Worm (Caenorhabditis elegans): ENCODE results near the gene odr-1.

odr-1 gene

ce11 chrX:13556066-13556465 is 5.3 kb upstream of the odr-1 start, which contains the start of gene glb-20:
glb-20 (minus strand) TSS chrX:13556166.
- TF ChIP-seq ceh-45 (GFP tag; IDR thresholded peaks at IDR 0.05): no peak
- no peak for TF ChIP-seq ref-2 (tag; optimal IDR thresholded peaks at IDR 0.05)
- TF ChIP-seq hlh-30 (tag; optimal IDR thresholded peaks at IDR 0.05; ENCODE audit: insufficient read depth): no peak
- TF ChIP-seq T23F11.4 (GFP tag; optimal IDR thresholded peaks at IDR 0.05): no peak
- TF ChIP-seq pha-4 (tag; optimal IDR thresholded peaks at IDR 0.05): no peak
- TF ChIP-seq C08G9.2 (tag; optimal IDR thresholded peaks at IDR 0.05): no peak
- no peak for TF ChIP-seq ceh-31 (tag; optimal IDR thresholded peaks at IDR 0.05)
- no peak for TF ChIP-seq ahr-1 (tag; optimal IDR thresholded peaks at IDR 0.05)
- TF ChIP-seq unc-3 (GFP tag; conservative IDR thresholded peaks at IDR 0.05): no peak
- no peak for TF ChIP-seq unc-3 (tag; optimal IDR thresholded peaks at IDR 0.05)
- TF ChIP-seq ceh-24 (tag; optimal IDR thresholded peaks at IDR 0.05): no peak
- TF ChIP-seq ceh-30 (tag; optimal IDR thresholded peaks at IDR 0.05): no peak
- no peak for TF ChIP-seq sox-4 (tag; optimal IDR thresholded peaks at IDR 0.05)
- TF ChIP-seq fax-1 (tag; optimal IDR thresholded peaks at IDR 0.05): no peak
- TF ChIP-seq ceh-14 (tag; optimal IDR thresholded peaks at IDR 0.05): no peak
- no peak for TF ChIP-seq dve-1 (tag; optimal IDR thresholded peaks at IDR 0.05)
- no peak for TF ChIP-seq ceh-22 (tag; optimal IDR thresholded peaks at IDR 0.05)
- TF ChIP-seq hlh-13 (GFP tag; optimal IDR thresholded peaks at IDR 0.05): no peak
- TF ChIP-seq sdc-2 (tag; optimal IDR thresholded peaks at IDR 0.05): no peak
- no peak for TF ChIP-seq pat-9 (tag; optimal IDR thresholded peaks at IDR 0.05)
- no peak for TF ChIP-seq K02D7.2 (tag; optimal IDR thresholded peaks at IDR 0.05)

ce11 chrX:13555098-13555497 is 4.3 kb upstream of the odr-1 start:
- TF ChIP-seq K09A11.1 (tag; optimal IDR thresholded peaks at IDR 0.05; ENCODE audit: insufficient read depth) (no peak), ceh-18 (tag; optimal IDR thresholded peaks at IDR 0.05) (peak; percentile 32), ttx-3 (tag; optimal IDR thresholded peaks at IDR 0.05) (no peak), ceh-24 (tag; optimal IDR thresholded peaks at IDR 0.05) (no peak), unc-3 (GFP tag; conservative IDR thresholded peaks at IDR 0.05) (no peak), unc-3 (tag; optimal IDR thresholded peaks at IDR 0.05) (no peak), hlh-6 (tag; optimal IDR thresholded peaks at IDR 0.05) (no peak), unc-55 (GFP tag; optimal IDR thresholded peaks at IDR 0.05) (peak; percentile 53)

ce11 chrX:13544544-13545021 is 6.2 kb downstream of the odr-1 start:
- TF ChIP-seq ztf-16 (tag; optimal IDR thresholded peaks at IDR 0.05) (no peak), elt-2 (tag; optimal IDR thresholded peaks at IDR 0.05) (no peak), hlh-13 (GFP tag; optimal IDR thresholded peaks at IDR 0.05) (no peak), sox-2 (GFP tag; IDR thresholded peaks at IDR 0.05) (no peak), pha-2 (tag; optimal IDR thresholded peaks at IDR 0.05) (no peak), F13H6.1 (tag; optimal IDR thresholded peaks at IDR 0.05) (no peak), pax-1 (tag; optimal IDR thresholded peaks at IDR 0.05) (no peak), ets-4 (tag; optimal IDR thresholded peaks at IDR 0.05) (no peak), pha-4 (tag; optimal IDR thresholded peaks at IDR 0.05) (no peak), che-1 (tag; optimal IDR thresholded peaks at IDR 0.05) (no peak), T23F11.4 (GFP tag; optimal IDR thresholded peaks at IDR 0.05) (no peak), gmeb-2 (tag; optimal IDR thresholded peaks at IDR 0.05) (no peak), ceh-9 (tag; optimal IDR thresholded peaks at IDR 0.05) (no peak), lin-11 (tag; optimal IDR thresholded peaks at IDR 0.05) (no peak), fkh-6 (tag; optimal IDR thresholded peaks at IDR 0.05) (no peak), unc-3 (GFP tag; conservative IDR thresholded peaks at IDR 0.05) (no peak), unc-3 (tag; optimal IDR thresholded peaks at IDR 0.05) (no peak), syd-9 (tag; optimal IDR thresholded peaks at IDR 0.05) (no peak), lim-6 (tag; optimal IDR thresholded peaks at IDR 0.05) (no peak), ahr-1 (tag; optimal IDR thresholded peaks at IDR 0.05) (no peak)

Data from whole organism, late embryonic.